Worm (Caenorhabditis elegans): Measurements from ENCODE around the gene F09E5.12.

ce11 chrII:5378239-5378521 lies 7.6 kb upstream of the F09E5.12 start:
- no peak for TF ChIP-seq ama-1 (optimal IDR thresholded peaks at IDR 0.05)
- TF ChIP-seq elt-3 (tag; optimal IDR thresholded peaks at IDR 0.05) = no peak
- TF ChIP-seq sea-2 (GFP tag; optimal IDR thresholded peaks at IDR 0.05) = no peak
- no peak for TF ChIP-seq nfya-1 (tag; optimal IDR thresholded peaks at IDR 0.05; ENCODE audit: insufficient read depth)
- no peak for TF ChIP-seq hmg-11 (tag; optimal IDR thresholded peaks at IDR 0.05)
- no peak for TF ChIP-seq ceh-9 (tag; optimal IDR thresholded peaks at IDR 0.05)
- TF ChIP-seq ceh-82 (tag; optimal IDR thresholded peaks at IDR 0.05) = no peak
- no peak for TF ChIP-seq mdl-1 (tag; optimal IDR thresholded peaks at IDR 0.05)
- TF ChIP-seq snpc-4 (tag; optimal IDR thresholded peaks at IDR 0.05) = no peak
- no peak for TF ChIP-seq nhr-12 (tag; optimal IDR thresholded peaks at IDR 0.05)
- no peak for TF ChIP-seq fkh-2 (tag; optimal IDR thresholded peaks at IDR 0.05)
- no peak for TF ChIP-seq unc-62 (GFP tag; optimal IDR thresholded peaks at IDR 0.05)
